Fruit fly (Drosophila melanogaster): Measurements from ENCODE around the gene CG34178.
A peak's percentile ranks its signal among the peaks of the same experiment; 100 is the strongest.

CG34178 gene

dm6 chr2L:4422154-4422553, 11.6 kb upstream of the CG34178 start (continued):
- TF ChIP-seq CG14710 (tag; optimal IDR thresholded peaks at IDR 0.05): no peak
- TF ChIP-seq dpn (GFP tag; optimal IDR thresholded peaks at IDR 0.05): no peak
- TF ChIP-seq Rfx (GFP tag; IDR thresholded peaks at IDR 0.05): no peak
- TF ChIP-seq corto (GFP tag; optimal IDR thresholded peaks at IDR 0.05): no peak
- no peak for TF ChIP-seq ssp (GFP tag; IDR thresholded peaks at IDR 0.05)
- no peak for TF ChIP-seq CG8359 (GFP tag; optimal IDR thresholded peaks at IDR 0.05; ENCODE audit: borderline replicate concordance)
- peak; percentile 41 for TF ChIP-seq lab (GFP tag; optimal IDR thresholded peaks at IDR 0.05)
- TF ChIP-seq danr (GFP tag; IDR thresholded peaks at IDR 0.05): no peak
- TF ChIP-seq CG17612 (GFP tag; IDR thresholded peaks at IDR 0.05): 0 out of 2 replicates have a peak, but pooled peaks have one; percentile 35
- TF ChIP-seq tap (tag; optimal IDR thresholded peaks at IDR 0.05): no peak
- no peak for TF ChIP-seq CG15073 (GFP tag; optimal IDR thresholded peaks at IDR 0.05)
- TF ChIP-seq CTCF (GFP tag; optimal IDR thresholded peaks at IDR 0.05): no peak
- no peak for TF ChIP-seq Nf-YA (GFP tag; IDR thresholded peaks at IDR 0.05)
- no peak for TF ChIP-seq ato (GFP tag; IDR thresholded peaks at IDR 0.05; ENCODE audit: partially characterized antibody)
- no peak for TF ChIP-seq Aef1 (GFP tag; IDR thresholded peaks at IDR 0.05)
- TF ChIP-seq CG10979 (tag; optimal IDR thresholded peaks at IDR 0.05): no peak
- TF ChIP-seq CHES-1-like (GFP tag; optimal IDR thresholded peaks at IDR 0.05): no peak
- no peak for TF ChIP-seq hb (GFP tag; IDR thresholded peaks at IDR 0.05; ENCODE audit: partially characterized antibody)
- no peak for TF ChIP-seq so (GFP tag; IDR thresholded peaks at IDR 0.05)
- no peak for TF ChIP-seq Fer1 (GFP tag; optimal IDR thresholded peaks at IDR 0.05)
- no peak for TF ChIP-seq CG34376 (GFP tag; optimal IDR thresholded peaks at IDR 0.05)
- TF ChIP-seq HLH3B (GFP tag; IDR thresholded peaks at IDR 0.05): no peak
- TF ChIP-seq ash1 (GFP tag; optimal IDR thresholded peaks at IDR 0.05): no peak
- TF ChIP-seq CkIIα-i1 (GFP tag; IDR thresholded peaks at IDR 0.05): no peak
- peak; percentile 31 for TF ChIP-seq Hmr (GFP tag; optimal IDR thresholded peaks at IDR 0.05)
- TF ChIP-seq CG1832 (GFP tag; optimal IDR thresholded peaks at IDR 0.05): no peak
- 0 out of 2 replicates have a peak, but pooled peaks have one; percentile 24 for TF ChIP-seq gsb (GFP tag; IDR thresholded peaks at IDR 0.05)
- TF ChIP-seq gro (GFP tag; optimal IDR thresholded peaks at IDR 0.05): no peak
- TF ChIP-seq sens (GFP tag): peak; percentile 3
- no peak for TF ChIP-seq CG30431 (GFP tag; optimal IDR thresholded peaks at IDR 0.05)
- TF ChIP-seq CG11695 (GFP tag; IDR thresholded peaks at IDR 0.05): no peak
- no peak for TF ChIP-seq Sox102F (GFP tag; optimal IDR thresholded peaks at IDR 0.05)
- no peak for TF ChIP-seq CG5953 (GFP tag; IDR thresholded peaks at IDR 0.05)
- peak; percentile 34 for TF ChIP-seq CG2120 (GFP tag; optimal IDR thresholded peaks at IDR 0.05)
- no peak for TF ChIP-seq HmgZ (tag; optimal IDR thresholded peaks at IDR 0.05)
- TF ChIP-seq MESR4 (GFP tag; optimal IDR thresholded peaks at IDR 0.05): no peak
- TF ChIP-seq CG12659 (GFP tag; optimal IDR thresholded peaks at IDR 0.05): no peak
- TF ChIP-seq CG4854 (GFP tag; optimal IDR thresholded peaks at IDR 0.05): no peak
- TF ChIP-seq twi (tag; optimal IDR thresholded peaks at IDR 0.05): no peak
- no peak for TF ChIP-seq NC2α (GFP tag; optimal IDR thresholded peaks at IDR 0.05)
- TF ChIP-seq CG1603 (tag; optimal IDR thresholded peaks at IDR 0.05): no peak
- TF ChIP-seq inv (GFP tag; IDR thresholded peaks at IDR 0.05; ENCODE audit: partially characterized antibody): no peak
- TF ChIP-seq CG3838 (GFP tag; optimal IDR thresholded peaks at IDR 0.05): no peak
- TF ChIP-seq mld (GFP tag; IDR thresholded peaks at IDR 0.05; ENCODE audit: partially characterized antibody): no peak
- TF ChIP-seq bowl (GFP tag; IDR thresholded peaks at IDR 0.05): no peak
- no peak for TF ChIP-seq nau (GFP tag; optimal IDR thresholded peaks at IDR 0.05)
- no peak for TF ChIP-seq grn (GFP tag; optimal IDR thresholded peaks at IDR 0.05)
- TF ChIP-seq dimm (GFP tag; IDR thresholded peaks at IDR 0.05): peak; percentile 23; the same call in 1 of the 2 replicates
- no peak for TF ChIP-seq Gug (GFP tag; IDR thresholded peaks at IDR 0.05)
- no peak for TF ChIP-seq CG15514 (GFP tag; optimal IDR thresholded peaks at IDR 0.05)
- TF ChIP-seq CG9876 (GFP tag; optimal IDR thresholded peaks at IDR 0.05): no peak
- no peak for TF ChIP-seq CG11696 (GFP tag; IDR thresholded peaks at IDR 0.05)
